Worm (Caenorhabditis elegans) whole organism, young adult: ENCODE measurements around the gene tomm-40.

Experiments
- F33H1.4 ChIP-seq: fragments of 200-800 bp; sonication (Bioruptor generic); IDR thresholded peaks from 2 replicates; pipeline ENCODE4 v1.3.6; 2022; ENCODE audit warnings: missing genetic modification reagents, missing genetic modification characterization, missing compliant biosample characterization
- F37B4.10 ChIP-seq: fragments of 200-800 bp; sonication (Bioruptor generic); IDR thresholded peaks from 2 replicates; pipeline ENCODE4 v1.3.6; 2022; ENCODE audit warnings: missing genetic modification characterization, missing compliant biosample characterization
- F55B11.4 ChIP-seq: sonication (generic microtip); optimal IDR thresholded peaks from 2 replicates; lab custom pipeline; 2016; ENCODE audit warnings: missing compliant biosample characterization, missing genetic modification characterization, borderline replicate concordance; ENCODE audit not compliant: insufficient read depth
- K12H6.12 ChIP-seq: fragments of 200-800 bp; sonication (Bioruptor generic); optimal IDR thresholded peaks from 2 replicates; lab custom pipeline; 2018; ENCODE audit warnings: mild to moderate bottlenecking, missing genetic modification characterization, missing compliant biosample characterization
- Y53F4B.3 ChIP-seq: fragments of 200-800 bp; sonication (Bioruptor generic); IDR thresholded peaks from 2 replicates; pipeline ENCODE4 v1.3.6; 2022; ENCODE audit warnings: missing genetic modification reagents, missing genetic modification characterization, missing compliant biosample characterization
- attf-5 ChIP-seq: fragments of 200-800 bp; sonication (Bioruptor generic); optimal IDR thresholded peaks from 2 replicates; lab custom pipeline; 2018; ENCODE audit warnings: mild to moderate bottlenecking, missing genetic modification characterization, missing compliant biosample characterization
- attf-6 ChIP-seq: fragments of 200-800 bp; sonication (Bioruptor generic); IDR thresholded peaks from 2 replicates; pipeline ENCODE4 v1.3.6; 2022; ENCODE audit warnings: missing genetic modification reagents, missing genetic modification characterization, missing compliant biosample characterization
- bed-1 ChIP-seq: fragments of 200-800 bp; sonication (Bioruptor generic); IDR thresholded peaks from 2 replicates; pipeline ENCODE4 v1.3.6; 2022; ENCODE audit warnings: missing genetic modification reagents, missing genetic modification characterization, missing compliant biosample characterization
- cebp-1 ChIP-seq, 2 experiments: fragments of 200-800 bp in 1 of 2; sonication (Bioruptor generic) in 1 of 2; sonication (generic microtip) in 1 of 2; IDR thresholded peaks in 1 of 2; optimal IDR thresholded peaks in 1 of 2; 2 replicates each; pipeline versions ENCODE4 v1.3.6 to Lab custom; 2017 to 2022; ENCODE audit warnings: missing compliant biosample characterization in 2 of 2, missing genetic modification characterization in 2 of 2, mild to moderate bottlenecking in 1 of 2, missing genetic modification reagents in 1 of 2, moderate library complexity in 1 of 2
- ceh-100 ChIP-seq: fragments of 200-800 bp; sonication (Bioruptor generic); IDR thresholded peaks from 2 replicates; pipeline ENCODE4 v1.3.6; 2022; ENCODE audit warnings: missing genetic modification reagents, missing genetic modification characterization, missing compliant biosample characterization
- ceh-27 ChIP-seq: fragments of 200-800 bp; sonication (Bioruptor generic); optimal IDR thresholded peaks from 2 replicates; lab custom pipeline; 2018; ENCODE audit warnings: mild to moderate bottlenecking, missing genetic modification characterization, moderate library complexity, missing compliant biosample characterization
- ceh-91 ChIP-seq: fragments of 200-800 bp; sonication (Bioruptor generic); IDR thresholded peaks from 2 replicates; pipeline ENCODE4 v1.3.6; 2022; ENCODE audit warnings: missing genetic modification reagents, missing genetic modification characterization, missing compliant biosample characterization
- die-1 ChIP-seq: sonication (generic microtip); optimal IDR thresholded peaks from 2 replicates; lab custom pipeline; 2016; ENCODE audit warnings: missing genotype, mild to moderate bottlenecking, missing genetic modification characterization, missing compliant biosample characterization
- dox-1 ChIP-seq: fragments of 200-800 bp; sonication (Bioruptor generic); IDR thresholded peaks from 2 replicates; pipeline ENCODE4 v1.3.6; 2022; ENCODE audit warnings: missing genetic modification reagents, missing genetic modification characterization, missing compliant biosample characterization
- egl-44 ChIP-seq: fragments of 200-800 bp; sonication (Bioruptor generic); IDR thresholded peaks from 2 replicates; pipeline ENCODE4 v1.3.6; 2022; ENCODE audit warnings: missing genetic modification reagents, missing genetic modification characterization, missing compliant biosample characterization
- gei-17 ChIP-seq: fragments of 200-800 bp; sonication (Bioruptor generic); optimal IDR thresholded peaks from 2 replicates; lab custom pipeline; 2018; ENCODE audit warnings: mild to moderate bottlenecking, missing genetic modification characterization, missing compliant biosample characterization
- hlh-26 ChIP-seq: fragments of 200-800 bp; sonication (Bioruptor generic); conservative IDR thresholded peaks from 2 replicates; pipeline ENCODE4 v1.3.6; 2022; ENCODE audit warnings: missing genetic modification reagents, missing genetic modification characterization, missing compliant biosample characterization
- hmg-20 ChIP-seq: fragments of 200-800 bp; sonication (Bioruptor generic); IDR thresholded peaks from 2 replicates; pipeline ENCODE4 v1.3.6; 2022; ENCODE audit warnings: missing genetic modification reagents, missing genetic modification characterization, missing compliant biosample characterization
- let-607 ChIP-seq, 2 experiments: fragments of 200-800 bp in 1 of 2; sonication (Bioruptor generic) in 1 of 2; sonication (generic microtip) in 1 of 2; optimal IDR thresholded peaks; 2 replicates each; lab custom pipeline; 2016 to 2018; ENCODE audit warnings: mild to moderate bottlenecking in 2 of 2, missing compliant biosample characterization in 2 of 2, missing genetic modification characterization in 2 of 2, moderate library complexity in 2 of 2, missing genotype in 1 of 2
- lin-26 ChIP-seq: fragments of 200-800 bp; sonication (Bioruptor generic); IDR thresholded peaks from 2 replicates; pipeline ENCODE4 v1.3.6; 2022; ENCODE audit warnings: missing genetic modification reagents, missing genetic modification characterization, missing compliant biosample characterization
- lin-40 ChIP-seq: sonication (generic microtip); optimal IDR thresholded peaks from 2 replicates; lab custom pipeline; 2016; ENCODE audit warnings: missing genetic modification characterization, mild to moderate bottlenecking, missing compliant biosample characterization, missing genotype, missing genetic modification reagents
- lin-54 ChIP-seq: fragments of 200-800 bp; sonication (Bioruptor generic); optimal IDR thresholded peaks from 2 replicates; lab custom pipeline; 2018; ENCODE audit warnings: mild to moderate bottlenecking, missing genetic modification characterization, missing compliant biosample characterization
- lir-1 ChIP-seq: fragments of 200-800 bp; sonication (Bioruptor generic); conservative IDR thresholded peaks from 2 replicates; pipeline ENCODE4 v1.3.6; 2022; ENCODE audit warnings: missing genetic modification reagents, missing genetic modification characterization, missing compliant biosample characterization
- nfyb-1 ChIP-seq: fragments of 200-800 bp; sonication (Bioruptor generic); IDR thresholded peaks from 2 replicates; pipeline ENCODE4 v1.3.6; 2022; ENCODE audit warnings: missing genetic modification reagents, missing genetic modification characterization, missing compliant biosample characterization
- nhr-120 ChIP-seq: fragments of 200-800 bp; sonication (Bioruptor generic); IDR thresholded peaks from 2 replicates; pipeline ENCODE4 v1.3.6; 2022; ENCODE audit warnings: missing genetic modification characterization, missing compliant biosample characterization
- nhr-80 ChIP-seq: sonication (generic microtip); optimal IDR thresholded peaks from 2 replicates; lab custom pipeline; 2016; ENCODE audit warnings: missing genetic modification characterization, missing compliant biosample characterization
- snpc-3.4 ChIP-seq: sonication (generic microtip); optimal IDR thresholded peaks from 2 replicates; lab custom pipeline; 2017; ENCODE audit warnings: missing genetic modification characterization, mild to moderate bottlenecking, missing compliant biosample characterization, antibody characterized with exemption, moderate library complexity, missing genotype, missing genetic modification reagents
- sptf-2 ChIP-seq: fragments of 200-800 bp; sonication (Bioruptor generic); optimal IDR thresholded peaks from 2 replicates; lab custom pipeline; 2018; ENCODE audit warnings: mild to moderate bottlenecking, missing genetic modification characterization, missing compliant biosample characterization
- tbx-9 ChIP-seq: sonication (generic microtip); optimal IDR thresholded peaks from 2 replicates; lab custom pipeline; 2016; ENCODE audit warnings: borderline replicate concordance, missing genetic modification characterization, inconsistent platforms, missing compliant biosample characterization
- unc-62 ChIP-seq: fragments of 150-350 bp; optimal IDR thresholded peaks from 2 replicates; lab custom pipeline; 2014; ENCODE audit warnings: missing biosample characterization, missing genetic modification reagents, missing genetic modification characterization
- xnd-1 ChIP-seq: sonication (generic microtip); optimal IDR thresholded peaks from 2 replicates; lab custom pipeline; 2016; ENCODE audit warnings: missing genotype, missing genetic modification reagents, missing genetic modification characterization, missing compliant biosample characterization
- zim-3 ChIP-seq: sonication (generic microtip); optimal IDR thresholded peaks from 2 replicates; lab custom pipeline; 2017; ENCODE audit warnings: mild to moderate bottlenecking, missing genetic modification characterization, moderate library complexity, missing compliant biosample characterization
- ztf-22 ChIP-seq: fragments of 200-800 bp; sonication (Bioruptor generic); optimal IDR thresholded peaks from 2 replicates; lab custom pipeline; 2018; ENCODE audit warnings: mild to moderate bottlenecking, missing genetic modification characterization, moderate library complexity, missing compliant biosample characterization
- ztf-25 ChIP-seq: fragments of 200-800 bp; sonication (Bioruptor generic); IDR thresholded peaks from 2 replicates; pipeline ENCODE4 v1.3.6; 2022; ENCODE audit warnings: missing genetic modification reagents, missing genetic modification characterization, missing compliant biosample characterization

The tomm-40 gene

ce11 chrII:8969251-8970183, 3.8 kb downstream of the tomm-40 start, which contains the start of the genes szy-20 and C18E9.5 (continued):
- TF ChIP-seq lir-1 (GFP tag; lab: Robert Waterston, UW) (no peak; the same call in 1 of the 2 replicates), attf-6 (GFP tag; lab: Robert Waterston, UW) (no peak), ceh-27 (GFP tag; lab: Kevin White, UChicago) (no peak), F33H1.4 (GFP tag; lab: Robert Waterston, UW) (peak; percentile 66), unc-62 (GFP tag; lab: Kevin White, UChicago) (no peak), bed-1 (no peak), F37B4.10 (GFP tag; lab: Robert Waterston, UW) (no peak), egl-44 (GFP tag; lab: Robert Waterston, UW) (no peak), zim-3 (tag; lab: Kevin White, UChicago) (no peak), hmg-20 (GFP tag; lab: Robert Waterston, UW) (peak; percentile 43; the same call in 1 of the 2 replicates), ztf-22 (no peak), die-1 (no peak), xnd-1 (tag; lab: Kevin White, UChicago) (peak; percentile 84), ceh-100 (peak; percentile 51), dox-1 (GFP tag; lab: Robert Waterston, UW) (peak; percentile 71), lin-26 (GFP tag; lab: Robert Waterston, UW) (no peak), lin-40 (tag; lab: Kevin White, UChicago) (peak; percentile 71), nhr-120 (GFP tag; lab: Robert Waterston, UW) (no peak), K12H6.12 (tag; lab: Kevin White, UChicago) (peak; percentile 47), ztf-25 (GFP tag; lab: Robert Waterston, UW) (no peak)
- TF ChIP-seq, all 124 proteins: peak for 43

ce11 chrII:8964835-8965234, 8.5 kb downstream of the tomm-40 start, which contains the start of the genes ndub-3 and C18E9.2:
ndub-3 (minus strand) TSS chrII:8964890.
C18E9.2 (plus strand) TSS chrII:8965006.
- TF ChIP-seq gei-17 (GFP tag; lab: Kevin White, UChicago) (no peak), nhr-80 (tag; lab: Kevin White, UChicago) (peak; percentile 29), snpc-3.4 (tag; lab: Kevin White, UChicago) (no peak), cebp-1 (GFP tag; IDR thresholded peaks at IDR 0.05; lab: Robert Waterston, UW) (no peak), cebp-1 (tag; optimal IDR thresholded peaks at IDR 0.05; lab: Kevin White, UChicago) (peak; percentile 37), hlh-26 (GFP tag; lab: Robert Waterston, UW) (no peak), sptf-2 (GFP tag; lab: Kevin White, UChicago) (no peak), let-607 (tag; optimal IDR thresholded peaks at IDR 0.05; lab: Kevin White, UChicago) (peak; percentile 86 to 93), tbx-9 (no peak), egl-44 (GFP tag; lab: Robert Waterston, UW) (no peak), F55B11.4 (tag; lab: Kevin White, UChicago) (no peak), ceh-91 (GFP tag; lab: Robert Waterston, UW) (no peak), dox-1 (GFP tag; lab: Robert Waterston, UW) (peak; percentile 52; the same call in 1 of the 2 replicates), attf-5 (peak; percentile 58)

DNA sequence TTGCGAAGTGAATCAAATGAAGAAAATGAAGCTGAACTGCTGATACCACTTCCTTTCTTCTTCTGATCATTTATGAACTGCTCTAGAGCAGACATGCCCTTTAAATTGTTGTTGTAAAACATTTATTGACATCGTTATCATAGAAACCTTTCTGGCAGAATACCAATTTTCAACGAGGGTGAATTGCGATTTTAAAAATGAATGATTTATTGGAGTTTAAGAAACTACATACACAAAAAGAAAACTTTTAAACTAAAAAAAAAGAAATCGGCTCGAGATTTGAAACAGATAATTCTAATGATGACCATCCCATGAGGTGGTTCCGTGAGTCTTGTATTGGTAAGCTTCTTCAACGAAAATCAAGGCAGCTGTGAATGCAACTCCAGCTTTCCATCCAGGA, 9.3 kb downstream of the tomm-40 start, which contains the start of gene sftd-3:
sftd-3 (minus strand) TSS at position 101 of the 400 bp plus-strand sequence.
- TF ChIP-seq Y53F4B.3 (GFP tag; lab: Robert Waterston, UW) = no peak
- no peak for TF ChIP-seq lin-54 (GFP tag; lab: Kevin White, UChicago)
- TF ChIP-seq nfyb-1 (GFP tag; lab: Robert Waterston, UW) = no peak
- no peak for TF ChIP-seq lin-26 (GFP tag; lab: Robert Waterston, UW)
- TF ChIP-seq sptf-2 (GFP tag; lab: Kevin White, UChicago) = no peak
- TF ChIP-seq nhr-120 (GFP tag; lab: Robert Waterston, UW) = no peak
